Worm (Caenorhabditis elegans) whole organism, L3 larva: ENCODE results near the gene garr-1.
A peak's percentile ranks its signal among the peaks of the same experiment; 100 is the strongest.

Source experiments
- R02D3.7 ChIP-seq: fragments of 150-350 bp; optimal IDR thresholded peaks from 2 replicates; lab custom pipeline; 2014; ENCODE audit warnings: missing biosample characterization, missing genetic modification characterization
- ZK546.5 ChIP-seq: sonication (generic microtip); optimal IDR thresholded peaks from 2 replicates; lab custom pipeline; 2017; ENCODE audit warnings: missing biosample characterization, missing genetic modification characterization
- aly-2 ChIP-seq: fragments of 150-350 bp; optimal IDR thresholded peaks from 2 replicates; lab custom pipeline; 2014; ENCODE audit warnings: missing biosample characterization, missing genetic modification characterization
- ama-1 ChIP-seq: fragments of 150-350 bp; optimal IDR thresholded peaks from 2 replicates; lab custom pipeline; 2018
- ceh-16 ChIP-seq: sonication (generic microtip); optimal IDR thresholded peaks from 2 replicates; lab custom pipeline; 2017; ENCODE audit warnings: missing biosample characterization, missing genetic modification characterization
- ceh-28 ChIP-seq: fragments of 150-350 bp; optimal IDR thresholded peaks from 2 replicates; lab custom pipeline; 2014; ENCODE audit warnings: missing biosample characterization, missing genetic modification reagents, missing genetic modification characterization
- ceh-82 ChIP-seq: fragments of 150-350 bp; optimal IDR thresholded peaks from 2 replicates; lab custom pipeline; 2014; ENCODE audit warnings: missing biosample characterization, missing genetic modification characterization
- ceh-9 ChIP-seq: sonication (generic microtip); optimal IDR thresholded peaks from 2 replicates; lab custom pipeline; 2018; ENCODE audit warnings: missing biosample characterization, missing genetic modification characterization
- daf-12 ChIP-seq: fragments of 150-350 bp; optimal IDR thresholded peaks from 2 replicates; lab custom pipeline; 2014; ENCODE audit warnings: missing biosample characterization, missing genetic modification reagents, missing genetic modification characterization
- egl-27 ChIP-seq: sonication (generic microtip); optimal IDR thresholded peaks from 4 replicates; lab custom pipeline; 2017; ENCODE audit warnings: missing biosample characterization, missing genetic modification reagents, missing genetic modification characterization
- egl-5 ChIP-seq: fragments of 150-350 bp; optimal IDR thresholded peaks from 2 replicates; lab custom pipeline; 2017; ENCODE audit warnings: missing biosample characterization, missing genetic modification reagents, missing genetic modification characterization, inconsistent platforms
- elt-1 ChIP-seq: fragments of 150-350 bp; optimal IDR thresholded peaks from 2 replicates; lab custom pipeline; 2014; ENCODE audit warnings: missing biosample characterization, missing genetic modification characterization
- elt-2 ChIP-seq: sonication (generic microtip); optimal IDR thresholded peaks from 2 replicates; lab custom pipeline; 2016; ENCODE audit warnings: missing genetic modification reagents, mild to moderate bottlenecking, missing genetic modification characterization, missing compliant biosample characterization
- elt-3 ChIP-seq, 3 experiments: fragments of 150-350 bp in 1 of 3; sonication (generic microtip) in 2 of 3; optimal IDR thresholded peaks; 2 replicates in 2 of 3; 4 replicates in 1 of 3; lab custom pipeline; 2014 to 2017; ENCODE audit warnings: missing biosample characterization in 3 of 3, missing genetic modification characterization in 3 of 3
- eor-1 ChIP-seq, 2 experiments: fragments of 150-350 bp; optimal IDR thresholded peaks; 2 replicates each; lab custom pipeline; 2014 to 2018; ENCODE audit warnings: missing biosample characterization in 2 of 2, missing genetic modification characterization in 2 of 2
- fkh-10 ChIP-seq: sonication (generic microtip); optimal IDR thresholded peaks from 2 replicates; lab custom pipeline; 2017; ENCODE audit warnings: missing biosample characterization, missing genetic modification reagents, missing genetic modification characterization
- fkh-2 ChIP-seq: fragments of 150-350 bp; optimal IDR thresholded peaks from 2 replicates; lab custom pipeline; 2014; ENCODE audit warnings: missing biosample characterization, missing genetic modification reagents, missing genetic modification characterization
- fos-1 ChIP-seq: fragments of 150-350 bp; optimal IDR thresholded peaks from 2 replicates; lab custom pipeline; 2014; ENCODE audit warnings: missing biosample characterization, missing genetic modification characterization
- hmg-11 ChIP-seq: sonication (generic microtip); optimal IDR thresholded peaks from 2 replicates; lab custom pipeline; 2016; ENCODE audit warnings: missing genetic modification characterization, missing compliant biosample characterization
- jun-1 ChIP-seq: fragments of 150-350 bp; optimal IDR thresholded peaks from 2 replicates; lab custom pipeline; 2014; ENCODE audit warnings: missing biosample characterization, missing genetic modification reagents, missing genetic modification characterization
- lin-15B ChIP-seq: fragments of 150-350 bp; optimal IDR thresholded peaks from 2 replicates; lab custom pipeline; 2014; ENCODE audit warnings: missing biosample characterization, missing genetic modification characterization
- lin-39 ChIP-seq: fragments of 150-350 bp; optimal IDR thresholded peaks from 2 replicates; lab custom pipeline; 2018; ENCODE audit warnings: missing biosample characterization, missing genetic modification reagents, missing genetic modification characterization
- lsy-12 ChIP-seq: sonication (generic microtip); optimal IDR thresholded peaks from 2 replicates; lab custom pipeline; 2016; ENCODE audit warnings: mild to moderate bottlenecking, missing genetic modification characterization, missing compliant biosample characterization
- mdl-1 ChIP-seq: fragments of 150-350 bp; optimal IDR thresholded peaks from 2 replicates; lab custom pipeline; 2014; ENCODE audit warnings: missing biosample characterization, missing genetic modification characterization
- mml-1 ChIP-seq: fragments of 150-350 bp; sonication (generic microtip); optimal IDR thresholded peaks from 3 replicates; lab custom pipeline; 2014; ENCODE audit warnings: missing biosample characterization, missing genetic modification characterization
- nfya-1 ChIP-seq: sonication (generic microtip); optimal IDR thresholded peaks from 2 replicates; lab custom pipeline; 2017; ENCODE audit warnings: missing genetic modification characterization, mild to moderate bottlenecking, missing compliant biosample characterization, antibody characterized with exemption, moderate library complexity; ENCODE audit not compliant: insufficient read depth
- nhr-11 ChIP-seq: fragments of 150-350 bp; optimal IDR thresholded peaks from 2 replicates; lab custom pipeline; 2014; ENCODE audit warnings: missing biosample characterization, missing genetic modification characterization
- nhr-12 ChIP-seq: fragments of 150-350 bp; optimal IDR thresholded peaks from 2 replicates; lab custom pipeline; 2014; ENCODE audit warnings: missing biosample characterization, missing genetic modification characterization
- nhr-23 ChIP-seq: fragments of 150-350 bp; optimal IDR thresholded peaks from 2 replicates; lab custom pipeline; 2014; ENCODE audit warnings: missing biosample characterization, missing genetic modification reagents, missing genetic modification characterization
- nhr-237 ChIP-seq: fragments of 150-350 bp; optimal IDR thresholded peaks from 2 replicates; lab custom pipeline; 2014; ENCODE audit warnings: missing biosample characterization, missing genetic modification characterization
- nhr-25 ChIP-seq: sonication (generic microtip); optimal IDR thresholded peaks from 2 replicates; lab custom pipeline; 2017; ENCODE audit warnings: missing biosample characterization, missing genetic modification characterization
- nhr-28 ChIP-seq: fragments of 150-350 bp; optimal IDR thresholded peaks from 2 replicates; lab custom pipeline; 2014; ENCODE audit warnings: missing biosample characterization, missing genetic modification characterization
- nhr-43 ChIP-seq: sonication (generic microtip); optimal IDR thresholded peaks from 2 replicates; lab custom pipeline; 2016; ENCODE audit warnings: mild to moderate bottlenecking, missing genetic modification characterization, missing compliant biosample characterization; ENCODE audit not compliant: poor library complexity, severe bottlenecking
- nhr-67 ChIP-seq: fragments of 150-350 bp; optimal IDR thresholded peaks from 2 replicates; lab custom pipeline; 2014; ENCODE audit warnings: missing biosample characterization, missing genetic modification characterization
- nhr-76 ChIP-seq: fragments of 150-350 bp; sonication (generic microtip); optimal IDR thresholded peaks from 5 replicates; lab custom pipeline; 2014; ENCODE audit warnings: missing biosample characterization, missing genetic modification characterization
- nhr-77 ChIP-seq: fragments of 150-350 bp; optimal IDR thresholded peaks from 2 replicates; lab custom pipeline; 2014; ENCODE audit warnings: missing biosample characterization, missing genetic modification characterization
- pha-4 ChIP-seq: fragments of 150-350 bp; optimal IDR thresholded peaks from 2 replicates; lab custom pipeline; 2014; ENCODE audit warnings: missing biosample characterization, missing genetic modification reagents, missing genetic modification characterization
- pqm-1 ChIP-seq: fragments of 150-350 bp; optimal IDR thresholded peaks from 2 replicates; lab custom pipeline; 2017; ENCODE audit warnings: missing biosample characterization, missing genetic modification characterization, inconsistent platforms
- sea-2 ChIP-seq: fragments of 150-350 bp; sonication (generic microtip); optimal IDR thresholded peaks from 4 replicates; lab custom pipeline; 2014; ENCODE audit warnings: missing biosample characterization, missing genetic modification reagents, missing genetic modification characterization
- skn-1 ChIP-seq: fragments of 150-350 bp; optimal IDR thresholded peaks from 2 replicates; lab custom pipeline; 2014; ENCODE audit warnings: missing biosample characterization, missing genetic modification characterization
- snpc-4 ChIP-seq: fragments of 150-350 bp; optimal IDR thresholded peaks from 2 replicates; lab custom pipeline; 2014; ENCODE audit warnings: missing biosample characterization, missing genetic modification characterization
- tbx-2 ChIP-seq: sonication (generic microtip); optimal IDR thresholded peaks from 2 replicates; lab custom pipeline; 2016; ENCODE audit warnings: mild to moderate bottlenecking, missing genetic modification characterization, missing compliant biosample characterization
- unc-39 ChIP-seq: sonication (generic microtip); optimal IDR thresholded peaks from 4 replicates; lab custom pipeline; 2017; ENCODE audit warnings: missing biosample characterization, missing genetic modification characterization
- unc-62 ChIP-seq: fragments of 150-350 bp; sonication (generic microtip); optimal IDR thresholded peaks from 4 replicates; lab custom pipeline; 2014; ENCODE audit warnings: missing biosample characterization, missing genetic modification reagents, missing genetic modification characterization
- zag-1 ChIP-seq: fragments of 150-350 bp; optimal IDR thresholded peaks from 2 replicates; lab custom pipeline; 2014; ENCODE audit warnings: missing biosample characterization, missing genetic modification characterization
- ztf-11 ChIP-seq: fragments of 150-350 bp; optimal IDR thresholded peaks from 2 replicates; lab custom pipeline; 2014; ENCODE audit warnings: missing biosample characterization, missing genetic modification characterization
- ztf-4 ChIP-seq: fragments of 150-350 bp; optimal IDR thresholded peaks from 2 replicates; lab custom pipeline; 2014; ENCODE audit warnings: missing biosample characterization, missing genetic modification characterization

The garr-1 gene

ce11 chrIV:393409-393930 is 32.5 kb upstream of the garr-1 start, which contains the start of the genes T07A9.15 and nog-1:
TSS of gene T07A9.15 (minus strand) at chrIV:393546.
TSS of gene nog-1 (plus strand) at chrIV:393880.
- TF ChIP-seq skn-1 (tag; lab: Kevin White, UChicago), result peak; percentile 25
- peak; percentile 12 for TF ChIP-seq pqm-1 (tag; lab: Kevin White, UChicago)
- no peak for TF ChIP-seq unc-62 (GFP tag; lab: Kevin White, UChicago)
- peak; percentile 61 for TF ChIP-seq R02D3.7
- TF ChIP-seq nhr-67 (tag; lab: Kevin White, UChicago), result no peak
- no peak for TF ChIP-seq ceh-16 (tag; lab: Kevin White, UChicago)
- TF ChIP-seq hmg-11, result peak; percentile 86
- TF ChIP-seq snpc-4, result peak; percentile 41
- no peak for TF ChIP-seq zag-1 (tag; lab: Kevin White, UChicago)
- TF ChIP-seq ztf-11 (tag; lab: Kevin White, UChicago), result no peak
- TF ChIP-seq aly-2, result no peak
- no peak for TF ChIP-seq nhr-28 (tag; lab: Kevin White, UChicago)
- no peak for TF ChIP-seq unc-39
- TF ChIP-seq fkh-2, result no peak
- no peak for TF ChIP-seq nhr-11 (tag; lab: Kevin White, UChicago)
- no peak for TF ChIP-seq lsy-12 (tag; lab: Kevin White, UChicago)
- TF ChIP-seq eor-1 (tag; optimal IDR thresholded peaks at IDR 0.05; lab: Kevin White, UChicago), result no peak
- peak; percentile 87 for TF ChIP-seq nfya-1 (tag; lab: Kevin White, UChicago)
- peak; percentile 60 for TF ChIP-seq jun-1 (tag; lab: Kevin White, UChicago)
- no peak for TF ChIP-seq ama-1 (lab: Kevin White, UChicago)
- no peak for TF ChIP-seq nhr-77 (tag; lab: Kevin White, UChicago)
- no peak for TF ChIP-seq nhr-43
- TF ChIP-seq mdl-1, result no peak
- TF ChIP-seq fos-1, result no peak
- TF ChIP-seq nhr-237, result no peak
- TF ChIP-seq nhr-76, result no peak
- TF ChIP-seq mml-1 (tag; lab: Kevin White, UChicago), result no peak
- no peak for TF ChIP-seq tbx-2
- TF ChIP-seq nhr-12 (tag; lab: Kevin White, UChicago), result no peak
- TF ChIP-seq ceh-82 (tag; lab: Kevin White, UChicago), result no peak
- no peak for TF ChIP-seq ceh-9 (tag; lab: Kevin White, UChicago)
- no peak for TF ChIP-seq ztf-4 (tag; lab: Kevin White, UChicago)
- TF ChIP-seq pha-4 (tag; lab: Kevin White, UChicago), result peak; percentile 80
- TF ChIP-seq daf-12 (tag; lab: Kevin White, UChicago), result no peak
- peak; percentile 63 for TF ChIP-seq nhr-23 (tag; lab: Kevin White, UChicago)
- peak; percentile 15 for TF ChIP-seq ceh-28 (tag; lab: Kevin White, UChicago)
- peak; percentile 70 for TF ChIP-seq egl-5 (tag; lab: Kevin White, UChicago)
- TF ChIP-seq elt-3 (tag; optimal IDR thresholded peaks at IDR 0.05; lab: Kevin White, UChicago), result no peak
- TF ChIP-seq elt-1, result no peak
- TF ChIP-seq sea-2, result no peak
- TF ChIP-seq egl-27 (tag; lab: Kevin White, UChicago), result no peak
- TF ChIP-seq fkh-10 (GFP tag; lab: Kevin White, UChicago), result no peak
- no peak for TF ChIP-seq ZK546.5 (tag; lab: Kevin White, UChicago)
- peak; percentile 22 for TF ChIP-seq elt-2
- peak; percentile 70 for TF ChIP-seq lin-15B (tag; lab: Kevin White, UChicago)
- TF ChIP-seq lin-39 (tag; lab: Kevin White, UChicago), result peak; percentile 61
- peak; percentile 35 for TF ChIP-seq nhr-25 (tag; lab: Kevin White, UChicago)
